Fruit fly (Drosophila melanogaster) S2 (cell line): ENCODE measurements around the gene Taf13.

ENCODE experiments used
- CG8478 ChIP-seq: fragments of >200 bp; optimal IDR thresholded peaks from 2 replicates; lab custom pipeline; 2018
- CTCF ChIP-seq, 2 experiments: fragments of >200 bp; optimal IDR thresholded peaks; 2 replicates each; lab custom pipeline; 2018

DNA sequence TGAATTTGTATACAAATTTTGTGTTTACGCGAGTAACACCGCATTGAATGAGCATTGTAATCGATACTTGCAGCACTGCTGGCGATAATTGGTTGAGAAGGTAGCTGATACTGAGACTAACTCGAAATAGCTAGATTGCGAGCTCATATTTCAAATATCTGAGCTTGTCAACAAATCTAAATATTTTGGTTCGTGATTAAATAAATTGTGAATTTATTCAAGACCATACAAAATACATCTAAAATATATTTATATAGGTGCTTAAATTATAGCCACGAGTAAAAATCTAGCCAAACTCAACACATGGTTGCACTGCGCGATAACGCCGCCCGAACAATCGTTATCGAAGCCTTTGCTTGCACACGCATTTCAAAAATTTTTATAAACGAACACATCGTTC is at the start of gene Taf13, which contains the start of gene nesd:
- TF ChIP-seq CG8478 (lab: Kevin White, UChicago) (no peak), CTCF (optimal IDR thresholded peaks at IDR 0.05; lab: Kevin White, UChicago) (no peak)
